Worm (Caenorhabditis elegans) whole organism, late embryonic: ENCODE results near the gene fbxa-86.

ENCODE experiments used
- K02D7.2 ChIP-seq: sonication (generic microtip); optimal IDR thresholded peaks from 2 replicates; lab custom pipeline; 2017; ENCODE audit warnings: mild to moderate bottlenecking, missing genetic modification characterization, missing compliant biosample characterization
- Y22D7AL.16 ChIP-seq: sonication (generic microtip); optimal IDR thresholded peaks from 2 replicates; lab custom pipeline; 2016; ENCODE audit warnings: missing genetic modification characterization, missing compliant biosample characterization
- ama-1 ChIP-seq: fragments of 150-350 bp; optimal IDR thresholded peaks from 2 replicates; lab custom pipeline; 2014
- ceh-14 ChIP-seq: sonication (generic microtip); optimal IDR thresholded peaks from 2 replicates; lab custom pipeline; 2016; ENCODE audit warnings: missing genotype, missing genetic modification characterization, missing compliant biosample characterization
- ceh-18 ChIP-seq: sonication (generic microtip); optimal IDR thresholded peaks from 2 replicates; lab custom pipeline; 2016; ENCODE audit warnings: missing genetic modification characterization, missing compliant biosample characterization
- ceh-24 ChIP-seq: sonication (generic microtip); optimal IDR thresholded peaks from 2 replicates; lab custom pipeline; 2016; ENCODE audit warnings: mild to moderate bottlenecking, missing genetic modification characterization, missing compliant biosample characterization
- ceh-31 ChIP-seq: sonication (generic microtip); optimal IDR thresholded peaks from 2 replicates; lab custom pipeline; 2016; ENCODE audit warnings: missing genetic modification characterization, missing compliant biosample characterization
- ceh-6 ChIP-seq: fragments of 200-800 bp; sonication (Bioruptor generic); optimal IDR thresholded peaks from 2 replicates; lab custom pipeline; 2018; ENCODE audit warnings: mild to moderate bottlenecking, missing genetic modification characterization, missing compliant biosample characterization
- ceh-9 ChIP-seq: sonication (generic microtip); optimal IDR thresholded peaks from 2 replicates; lab custom pipeline; 2016; ENCODE audit warnings: mild to moderate bottlenecking, missing genetic modification characterization, inconsistent platforms, missing compliant biosample characterization
- che-1 ChIP-seq: sonication (generic microtip); optimal IDR thresholded peaks from 2 replicates; lab custom pipeline; 2016; ENCODE audit warnings: mild to moderate bottlenecking, missing genetic modification characterization, missing compliant biosample characterization
- dmd-4 ChIP-seq: sonication (generic microtip); optimal IDR thresholded peaks from 2 replicates; lab custom pipeline; 2016; ENCODE audit warnings: borderline replicate concordance, missing genetic modification characterization, missing compliant biosample characterization
- dve-1 ChIP-seq: sonication (generic microtip); optimal IDR thresholded peaks from 2 replicates; lab custom pipeline; 2017; ENCODE audit warnings: antibody characterized with exemption, mild to moderate bottlenecking, missing genetic modification characterization, missing compliant biosample characterization
- elt-2 ChIP-seq: sonication (generic microtip); optimal IDR thresholded peaks from 2 replicates; lab custom pipeline; 2016; ENCODE audit warnings: missing genetic modification reagents, missing genetic modification characterization, missing compliant biosample characterization
- elt-4 ChIP-seq: sonication (generic microtip); optimal IDR thresholded peaks from 2 replicates; lab custom pipeline; 2016; ENCODE audit warnings: missing genetic modification characterization, missing compliant biosample characterization
- ets-4 ChIP-seq: sonication (generic microtip); optimal IDR thresholded peaks from 2 replicates; lab custom pipeline; 2016; ENCODE audit warnings: missing genetic modification characterization, missing compliant biosample characterization
- fax-1 ChIP-seq: sonication (generic microtip); optimal IDR thresholded peaks from 2 replicates; lab custom pipeline; 2016; ENCODE audit warnings: missing genotype, missing genetic modification characterization, missing compliant biosample characterization
- fkh-10 ChIP-seq: fragments of 150-350 bp; optimal IDR thresholded peaks from 2 replicates; lab custom pipeline; 2014; ENCODE audit warnings: missing biosample characterization, missing genetic modification reagents, missing genetic modification characterization
- gmeb-2 ChIP-seq: sonication (generic microtip); optimal IDR thresholded peaks from 2 replicates; lab custom pipeline; 2016; ENCODE audit warnings: missing genetic modification characterization, inconsistent platforms, missing compliant biosample characterization
- hlh-30 ChIP-seq: sonication (generic microtip); optimal IDR thresholded peaks from 2 replicates; lab custom pipeline; 2017; ENCODE audit warnings: antibody characterized with exemption, missing genetic modification characterization, missing compliant biosample characterization; ENCODE audit not compliant: insufficient read depth
- hlh-6 ChIP-seq: sonication (generic microtip); optimal IDR thresholded peaks from 2 replicates; lab custom pipeline; 2016; ENCODE audit warnings: missing genotype, missing genetic modification characterization, missing compliant biosample characterization
- hlh-8 ChIP-seq: sonication (generic microtip); optimal IDR thresholded peaks from 2 replicates; lab custom pipeline; 2016; ENCODE audit warnings: missing genotype, missing genetic modification characterization, missing compliant biosample characterization
- lim-6 ChIP-seq: sonication (generic microtip); optimal IDR thresholded peaks from 2 replicates; lab custom pipeline; 2016; ENCODE audit warnings: missing genetic modification characterization, missing compliant biosample characterization
- mec-3 ChIP-seq: sonication (generic microtip); optimal IDR thresholded peaks from 2 replicates; lab custom pipeline; 2016; ENCODE audit warnings: borderline replicate concordance, missing genetic modification characterization, missing compliant biosample characterization
- nfya-1 ChIP-seq: sonication (generic microtip); optimal IDR thresholded peaks from 2 replicates; lab custom pipeline; 2017; ENCODE audit warnings: missing genetic modification characterization, mild to moderate bottlenecking, missing compliant biosample characterization, antibody characterized with exemption, moderate library complexity
- nhr-11 ChIP-seq: fragments of 150-350 bp; optimal IDR thresholded peaks from 2 replicates; lab custom pipeline; 2014; ENCODE audit warnings: missing biosample characterization, missing genetic modification characterization
- nhr-232 ChIP-seq: sonication (generic microtip); optimal IDR thresholded peaks from 2 replicates; lab custom pipeline; 2016; ENCODE audit warnings: missing genetic modification characterization, missing compliant biosample characterization
- npax-4 ChIP-seq: sonication (generic microtip); optimal IDR thresholded peaks from 2 replicates; lab custom pipeline; 2016; ENCODE audit warnings: missing genetic modification characterization, missing compliant biosample characterization
- pax-1 ChIP-seq: fragments of 150-350 bp; optimal IDR thresholded peaks from 2 replicates; lab custom pipeline; 2014; ENCODE audit warnings: missing biosample characterization, missing genetic modification characterization
- pros-1 ChIP-seq: fragments of 150-350 bp; optimal IDR thresholded peaks from 2 replicates; lab custom pipeline; 2014; ENCODE audit warnings: missing biosample characterization, missing genetic modification reagents, missing genetic modification characterization
- ref-2 ChIP-seq: sonication (generic microtip); optimal IDR thresholded peaks from 2 replicates; lab custom pipeline; 2016; ENCODE audit warnings: missing genetic modification characterization, missing compliant biosample characterization
- rnt-1 ChIP-seq: sonication (generic microtip); optimal IDR thresholded peaks from 2 replicates; lab custom pipeline; 2016; ENCODE audit warnings: missing genetic modification characterization, missing compliant biosample characterization
- sox-2 ChIP-seq: fragments of 200-800 bp; sonication (Bioruptor generic); IDR thresholded peaks from 2 replicates; pipeline ENCODE4 v1.3.6; 2022; ENCODE audit warnings: missing genetic modification reagents, missing genetic modification characterization, missing compliant biosample characterization
- sox-4 ChIP-seq: sonication (generic microtip); optimal IDR thresholded peaks from 2 replicates; lab custom pipeline; 2017; ENCODE audit warnings: mild to moderate bottlenecking, missing genetic modification characterization, inconsistent platforms, missing compliant biosample characterization
- syd-9 ChIP-seq: sonication (generic microtip); optimal IDR thresholded peaks from 2 replicates; lab custom pipeline; 2016; ENCODE audit warnings: mild to moderate bottlenecking, missing genetic modification characterization, moderate library complexity, missing compliant biosample characterization
- tbx-7 ChIP-seq: sonication (generic microtip); optimal IDR thresholded peaks from 2 replicates; lab custom pipeline; 2016; ENCODE audit warnings: missing genotype, missing genetic modification characterization, missing compliant biosample characterization
- ttx-3 ChIP-seq: sonication (generic microtip); optimal IDR thresholded peaks from 2 replicates; lab custom pipeline; 2016; ENCODE audit warnings: missing genetic modification reagents, missing genetic modification characterization, missing compliant biosample characterization
- unc-3 ChIP-seq, 2 experiments: fragments of 200-800 bp in 1 of 2; sonication (Bioruptor generic) in 1 of 2; sonication (generic microtip) in 1 of 2; conservative IDR thresholded peaks in 1 of 2; optimal IDR thresholded peaks in 1 of 2; 2 replicates each; pipeline versions ENCODE4 v1.3.6 to Lab custom; 2016 to 2022; ENCODE audit warnings: missing compliant biosample characterization in 2 of 2, missing genetic modification characterization in 2 of 2, missing genetic modification reagents in 1 of 2
- unc-55 ChIP-seq: sonication (generic microtip); optimal IDR thresholded peaks from 2 replicates; lab custom pipeline; 2017; ENCODE audit warnings: missing biosample characterization, missing genetic modification reagents, missing genetic modification characterization
- unc-86 ChIP-seq: sonication (generic microtip); optimal IDR thresholded peaks from 2 replicates; lab custom pipeline; 2016; ENCODE audit warnings: missing genetic modification characterization, missing compliant biosample characterization

fbxa-86 gene

ce11 chrIV:4981027-4981426 is 43.2 kb upstream of the fbxa-86 start, which contains the start of gene srz-24:
srz-24 (minus strand) TSS chrIV:4981127.
- TF ChIP-seq ceh-14 (tag; lab: Kevin White, UChicago), result no peak
- no peak for TF ChIP-seq pax-1 (tag; lab: Kevin White, UChicago)
- no peak for TF ChIP-seq ttx-3 (tag; lab: Kevin White, UChicago)
- TF ChIP-seq sox-2 (GFP tag; lab: Robert Waterston, UW), result no peak
- TF ChIP-seq tbx-7 (tag; lab: Kevin White, UChicago), result no peak

ce11 chrIV:4977176-4977693 is 39.4 kb upstream of the fbxa-86 start, which contains the start of gene E03H12.5:
E03H12.5 (plus strand) TSS chrIV:4977226.
- TF ChIP-seq Y22D7AL.16, result no peak
- no peak for TF ChIP-seq K02D7.2 (tag; lab: Kevin White, UChicago)
- TF ChIP-seq ceh-18, result no peak
- no peak for TF ChIP-seq sox-2 (GFP tag; lab: Robert Waterston, UW)
- TF ChIP-seq unc-86 (tag; lab: Kevin White, UChicago), result no peak
- no peak for TF ChIP-seq mec-3 (tag; lab: Kevin White, UChicago)
- no peak for TF ChIP-seq hlh-8 (tag; lab: Kevin White, UChicago)
- TF ChIP-seq syd-9 (tag; lab: Kevin White, UChicago), result no peak
- TF ChIP-seq, all 69 proteins: peak for 0

ce11 chrIV:4975995-4976394 is 38.2 kb upstream of the fbxa-86 start, which contains the start of gene Y9C9A.16:
Y9C9A.16 (minus strand) TSS chrIV:4976125.
- no peak for TF ChIP-seq ceh-24 (tag; lab: Kevin White, UChicago)
- no peak for TF ChIP-seq ama-1 (lab: Kevin White, UChicago)
- TF ChIP-seq unc-86 (tag; lab: Kevin White, UChicago), result no peak
- TF ChIP-seq unc-55 (GFP tag; lab: Kevin White, UChicago), result no peak
- TF ChIP-seq tbx-7 (tag; lab: Kevin White, UChicago), result no peak
- TF ChIP-seq ets-4, result no peak
- TF ChIP-seq hlh-6, result no peak
- TF ChIP-seq rnt-1 (tag; lab: Kevin White, UChicago), result no peak
- no peak for TF ChIP-seq nfya-1 (tag; lab: Kevin White, UChicago)
- no peak for TF ChIP-seq pros-1 (tag; lab: Kevin White, UChicago)
- TF ChIP-seq lim-6 (tag; lab: Kevin White, UChicago), result no peak
- TF ChIP-seq nhr-11 (tag; lab: Kevin White, UChicago), result no peak
- no peak for TF ChIP-seq ceh-6 (GFP tag; lab: Kevin White, UChicago)
- no peak for TF ChIP-seq elt-4
- no peak for TF ChIP-seq dve-1 (tag; lab: Kevin White, UChicago)
- no peak for TF ChIP-seq hlh-30 (tag; lab: Kevin White, UChicago)
- TF ChIP-seq hlh-8 (tag; lab: Kevin White, UChicago), result no peak
- TF ChIP-seq ceh-9 (tag; lab: Kevin White, UChicago), result no peak

- no peak for TF ChIP-seq fax-1 (tag; lab: Kevin White, UChicago)
- TF ChIP-seq sox-4, result no peak
- TF ChIP-seq unc-3 (GFP tag; conservative IDR thresholded peaks at IDR 0.05; lab: Robert Waterston, UW), result no peak
- TF ChIP-seq unc-3 (tag; optimal IDR thresholded peaks at IDR 0.05; lab: Kevin White, UChicago), result no peak
- no peak for TF ChIP-seq nhr-11 (tag; lab: Kevin White, UChicago)
- no peak for TF ChIP-seq gmeb-2
- no peak for TF ChIP-seq rnt-1 (tag; lab: Kevin White, UChicago)
- TF ChIP-seq fkh-10 (GFP tag; lab: Kevin White, UChicago), result no peak
- TF ChIP-seq ceh-14 (tag; lab: Kevin White, UChicago), result no peak
- TF ChIP-seq che-1, result no peak
- no peak for TF ChIP-seq pax-1 (tag; lab: Kevin White, UChicago)
- TF ChIP-seq dmd-4 (tag; lab: Kevin White, UChicago), result no peak
- TF ChIP-seq nhr-232 (tag; lab: Kevin White, UChicago), result no peak
- TF ChIP-seq npax-4 (tag; lab: Kevin White, UChicago), result no peak
- TF ChIP-seq ref-2 (tag; lab: Kevin White, UChicago), result no peak
- TF ChIP-seq tbx-7 (tag; lab: Kevin White, UChicago), result no peak
- no peak for TF ChIP-seq elt-2 (tag; lab: Kevin White, UChicago)
- no peak for TF ChIP-seq ceh-31
These were observed 31.6 kb upstream of the fbxa-86 start, which contains the start of gene Y9C9A.13 for ce11 chrIV:4969419-4969818. Y9C9A.13 (minus strand) TSS chrIV:4969519.
